Worm (Caenorhabditis elegans) whole organism, L4 larva: ENCODE data around the gene set-12.
A peak's percentile ranks its signal among the peaks of the same experiment; 100 is the strongest.

Source experiments
- F44E2.7 ChIP-seq: fragments of 200-800 bp; sonication (Bioruptor generic); IDR thresholded peaks from 2 replicates; pipeline ENCODE4 v2.1.2; 2022; ENCODE audit warnings: missing genetic modification characterization, missing compliant biosample characterization
- Y5F2A.4 ChIP-seq: fragments of 200-800 bp; sonication (Bioruptor generic); optimal IDR thresholded peaks from 2 replicates; lab custom pipeline; 2018; ENCODE audit warnings: mild to moderate bottlenecking, missing genetic modification characterization, missing compliant biosample characterization
- attf-4 ChIP-seq: sonication (generic microtip); optimal IDR thresholded peaks from 3 replicates; lab custom pipeline; 2017; ENCODE audit warnings: missing biosample characterization, missing genetic modification characterization
- ceh-32 ChIP-seq: sonication (generic microtip); optimal IDR thresholded peaks from 2 replicates; lab custom pipeline; 2016; ENCODE audit warnings: mild to moderate bottlenecking, missing genetic modification characterization, missing compliant biosample characterization; ENCODE audit not compliant: poor library complexity
- cey-2 ChIP-seq: sonication (generic microtip); optimal IDR thresholded peaks from 3 replicates; lab custom pipeline; 2017; ENCODE audit warnings: missing genetic modification characterization, mild to moderate bottlenecking, missing compliant biosample characterization, antibody characterized with exemption, borderline replicate concordance; ENCODE audit not compliant: insufficient read depth
- daf-16 ChIP-seq, 3 experiments: sonication (generic microtip); optimal IDR thresholded peaks; 2 replicates each; lab custom pipeline; 2016 to 2017; ENCODE audit warnings: missing genetic modification characterization in 3 of 3, missing genetic modification reagents in 3 of 3, mild to moderate bottlenecking in 2 of 3, missing compliant biosample characterization in 2 of 3, missing biosample characterization in 1 of 3, moderate library complexity in 1 of 3
- daf-8 ChIP-seq: fragments of 200-800 bp; sonication (Bioruptor generic); IDR thresholded peaks from 2 replicates; pipeline ENCODE4 v1.3.6; 2022; ENCODE audit warnings: missing genetic modification characterization, missing compliant biosample characterization
- dmd-6 ChIP-seq: fragments of 200-800 bp; sonication (Bioruptor generic); IDR thresholded peaks from 2 replicates; pipeline ENCODE4 v1.3.6; 2022; ENCODE audit warnings: missing genetic modification reagents, missing genetic modification characterization, missing compliant biosample characterization
- dmd-8 ChIP-seq: fragments of 200-800 bp; sonication (Bioruptor generic); IDR thresholded peaks from 2 replicates; pipeline ENCODE4 v1.3.6; 2022; ENCODE audit warnings: missing genetic modification characterization, missing compliant biosample characterization
- dpl-1 ChIP-seq: fragments of 150-350 bp; optimal IDR thresholded peaks from 2 replicates; lab custom pipeline; 2014; ENCODE audit warnings: missing biosample characterization, missing genetic modification reagents, missing genetic modification characterization
- dve-1 ChIP-seq: sonication (generic microtip); optimal IDR thresholded peaks from 2 replicates; lab custom pipeline; 2017; ENCODE audit warnings: antibody characterized with exemption, mild to moderate bottlenecking, missing genetic modification characterization, missing compliant biosample characterization; ENCODE audit not compliant: insufficient read depth
- egl-43 ChIP-seq: fragments of 200-800 bp; sonication (Bioruptor generic); IDR thresholded peaks from 2 replicates; pipeline ENCODE4 v1.3.6; 2022; ENCODE audit warnings: missing genetic modification reagents, missing genetic modification characterization, missing compliant biosample characterization
- hlh-11 ChIP-seq: fragments of 200-800 bp; sonication (Bioruptor generic); optimal IDR thresholded peaks from 2 replicates; lab custom pipeline; 2018; ENCODE audit warnings: mild to moderate bottlenecking, missing genetic modification characterization, missing compliant biosample characterization
- hlh-30 ChIP-seq: sonication (generic microtip); optimal IDR thresholded peaks from 2 replicates; lab custom pipeline; 2017; ENCODE audit warnings: antibody characterized with exemption, mild to moderate bottlenecking, missing genetic modification characterization, missing compliant biosample characterization; ENCODE audit not compliant: insufficient read depth
- hmg-1.1 ChIP-seq: fragments of 200-800 bp; sonication (Bioruptor generic); IDR thresholded peaks from 2 replicates; pipeline ENCODE4 v1.3.6; 2022; ENCODE audit warnings: missing genetic modification reagents, missing genetic modification characterization, missing compliant biosample characterization
- jun-1 ChIP-seq: fragments of 150-350 bp; optimal IDR thresholded peaks from 2 replicates; lab custom pipeline; 2014; ENCODE audit warnings: missing biosample characterization, missing genetic modification reagents, missing genetic modification characterization
- lim-7 ChIP-seq: fragments of 200-800 bp; sonication (Bioruptor generic); IDR thresholded peaks from 2 replicates; pipeline ENCODE4 v1.3.6; 2022; ENCODE audit warnings: missing genetic modification characterization, missing compliant biosample characterization
- lin-13 ChIP-seq: fragments of 150-350 bp; optimal IDR thresholded peaks from 2 replicates; lab custom pipeline; 2014; ENCODE audit warnings: missing biosample characterization, missing genetic modification reagents, missing genetic modification characterization
- lin-29 ChIP-seq: fragments of 200-800 bp; sonication (Bioruptor generic); IDR thresholded peaks from 2 replicates; pipeline ENCODE4 v1.3.6; 2022; ENCODE audit warnings: missing genetic modification reagents, missing genetic modification characterization, missing compliant biosample characterization
- lin-38 ChIP-seq: fragments of 200-800 bp; sonication (Bioruptor generic); IDR thresholded peaks from 2 replicates; pipeline ENCODE4 v1.3.6; 2022; ENCODE audit warnings: missing genetic modification reagents, missing genetic modification characterization, missing compliant biosample characterization
- lin-39 ChIP-seq: fragments of 150-350 bp; optimal IDR thresholded peaks from 2 replicates; lab custom pipeline; 2014; ENCODE audit warnings: missing biosample characterization, missing genetic modification reagents, missing genetic modification characterization
- lsy-2 ChIP-seq, 2 experiments: fragments of 150-350 bp in 1 of 2; sonication (generic microtip) in 1 of 2; optimal IDR thresholded peaks; 2 replicates each; lab custom pipeline; 2014 to 2017; ENCODE audit warnings: missing biosample characterization in 2 of 2, missing genetic modification characterization in 2 of 2
- mep-1 ChIP-seq: fragments of 150-350 bp; sonication (generic microtip); optimal IDR thresholded peaks from 3 replicates; lab custom pipeline; 2014; ENCODE audit warnings: missing biosample characterization, missing genetic modification characterization
- mes-2 ChIP-seq: sonication (generic microtip); optimal IDR thresholded peaks from 2 replicates; lab custom pipeline; 2016; ENCODE audit warnings: missing genotype, mild to moderate bottlenecking, missing genetic modification characterization, missing compliant biosample characterization; ENCODE audit not compliant: poor library complexity, severe bottlenecking
- mxl-2 ChIP-seq: fragments of 200-800 bp; sonication (Bioruptor generic); conservative IDR thresholded peaks from 2 replicates; pipeline ENCODE4 v1.3.6; 2022; ENCODE audit warnings: missing genetic modification reagents, missing genetic modification characterization, missing compliant biosample characterization
- nhr-237 ChIP-seq: sonication (generic microtip); optimal IDR thresholded peaks from 2 replicates; lab custom pipeline; 2017; ENCODE audit warnings: missing biosample characterization, missing genetic modification characterization
- nhr-41 ChIP-seq: fragments of 200-800 bp; sonication (Bioruptor generic); IDR thresholded peaks from 2 replicates; pipeline ENCODE4 v1.3.6; 2022; ENCODE audit warnings: missing genetic modification reagents, missing genetic modification characterization, missing compliant biosample characterization
- nhr-6 ChIP-seq: fragments of 150-350 bp; optimal IDR thresholded peaks from 2 replicates; lab custom pipeline; 2014; ENCODE audit warnings: missing biosample characterization, missing genetic modification characterization
- nhr-76 ChIP-seq: fragments of 150-350 bp; optimal IDR thresholded peaks from 2 replicates; lab custom pipeline; 2014; ENCODE audit warnings: missing biosample characterization, missing genetic modification characterization
- nhr-77 ChIP-seq: fragments of 150-350 bp; optimal IDR thresholded peaks from 2 replicates; lab custom pipeline; 2014; ENCODE audit warnings: missing biosample characterization, missing genetic modification characterization
- pha-4 ChIP-seq, 2 experiments: fragments of 150-350 bp in 1 of 2; fragments of 200-800 bp in 1 of 2; sonication (Bioruptor generic) in 1 of 2; IDR thresholded peaks in 1 of 2; optimal IDR thresholded peaks in 1 of 2; 2 replicates each; pipeline versions ENCODE4 v1.3.6 to Lab custom; 2014 to 2022; ENCODE audit warnings: missing genetic modification characterization in 2 of 2, missing genetic modification reagents in 2 of 2, missing biosample characterization in 1 of 2, missing compliant biosample characterization in 1 of 2
- php-3 ChIP-seq: fragments of 200-800 bp; sonication (Bioruptor generic); IDR thresholded peaks from 2 replicates; pipeline ENCODE4 v1.3.6; 2022; ENCODE audit warnings: missing genetic modification reagents, missing genetic modification characterization, missing compliant biosample characterization
- pqm-1 ChIP-seq: sonication (generic microtip); optimal IDR thresholded peaks from 2 replicates; lab custom pipeline; 2017; ENCODE audit warnings: missing biosample characterization, missing genetic modification characterization
- rbr-2 ChIP-seq: sonication (generic microtip); optimal IDR thresholded peaks from 2 replicates; lab custom pipeline; 2016; ENCODE audit warnings: missing genotype, missing genetic modification characterization, missing compliant biosample characterization
- saeg-2 ChIP-seq: fragments of 200-800 bp; sonication (Bioruptor generic); IDR thresholded peaks from 2 replicates; pipeline ENCODE4 v1.3.6; 2022; ENCODE audit warnings: missing genetic modification reagents, missing genetic modification characterization, missing compliant biosample characterization
- skn-1 ChIP-seq: fragments of 150-350 bp; optimal IDR thresholded peaks from 2 replicates; lab custom pipeline; 2014; ENCODE audit warnings: missing biosample characterization, missing genetic modification characterization
- tra-1 ChIP-seq: fragments of 200-800 bp; sonication (Bioruptor generic); IDR thresholded peaks from 2 replicates; pipeline ENCODE4 v1.3.6; 2022; ENCODE audit warnings: missing genetic modification reagents, missing genetic modification characterization, missing compliant biosample characterization
- unc-39 ChIP-seq: sonication (generic microtip); optimal IDR thresholded peaks from 2 replicates; lab custom pipeline; 2017; ENCODE audit warnings: missing biosample characterization, missing genetic modification characterization
- unc-62 ChIP-seq, 3 experiments: fragments of 150-350 bp in 1 of 3; sonication (generic microtip); optimal IDR thresholded peaks in 2 of 3; peaks in 1 of 3; 1 replicate in 1 of 3; 2 replicates in 2 of 3; lab custom pipeline; 2014 to 2017; ENCODE audit warnings: missing biosample characterization in 3 of 3, missing genetic modification characterization in 3 of 3, missing genetic modification reagents in 3 of 3, missing genotype in 1 of 3
- zfp-2 ChIP-seq: sonication (generic microtip); optimal IDR thresholded peaks from 2 replicates; lab custom pipeline; 2016; ENCODE audit warnings: mild to moderate bottlenecking, missing genetic modification characterization, missing compliant biosample characterization
- ztf-7 ChIP-seq: fragments of 150-350 bp; optimal IDR thresholded peaks from 2 replicates; lab custom pipeline; 2014; ENCODE audit warnings: missing biosample characterization, missing genetic modification characterization

The set-12 gene

DNA sequence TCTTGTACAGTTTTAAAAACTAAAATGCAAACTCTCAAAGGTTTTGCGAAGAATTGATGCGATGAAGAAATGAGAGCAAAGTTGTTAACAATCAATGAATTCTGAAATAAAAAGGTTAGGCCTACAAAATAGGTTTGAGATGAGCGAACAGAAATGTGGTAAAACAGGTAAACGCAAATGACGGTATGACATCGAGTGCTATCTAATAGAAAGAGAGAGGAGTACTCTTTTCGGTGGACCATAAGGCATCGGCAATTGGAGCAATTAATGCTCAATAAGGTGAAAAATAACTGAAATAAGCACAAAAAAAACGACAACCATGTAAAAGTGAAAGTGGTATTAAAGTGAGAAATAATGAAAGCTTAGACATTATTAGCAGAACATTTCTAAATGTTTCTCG is at the start of gene set-12:
TSS of gene set-12 (minus strand) at position 101 of the 400 bp plus-strand sequence.
- TF ChIP-seq unc-62 (GFP tag; optimal IDR thresholded peaks at IDR 0.05 in 1 of 2; lab: Kevin White, UChicago) (peak in 1 of 2 experiments; percentile 17), unc-62 (tag; optimal IDR thresholded peaks at IDR 0.05; lab: Kevin White, UChicago) (no peak), ceh-32 (tag; lab: Kevin White, UChicago) (no peak)

DNA sequence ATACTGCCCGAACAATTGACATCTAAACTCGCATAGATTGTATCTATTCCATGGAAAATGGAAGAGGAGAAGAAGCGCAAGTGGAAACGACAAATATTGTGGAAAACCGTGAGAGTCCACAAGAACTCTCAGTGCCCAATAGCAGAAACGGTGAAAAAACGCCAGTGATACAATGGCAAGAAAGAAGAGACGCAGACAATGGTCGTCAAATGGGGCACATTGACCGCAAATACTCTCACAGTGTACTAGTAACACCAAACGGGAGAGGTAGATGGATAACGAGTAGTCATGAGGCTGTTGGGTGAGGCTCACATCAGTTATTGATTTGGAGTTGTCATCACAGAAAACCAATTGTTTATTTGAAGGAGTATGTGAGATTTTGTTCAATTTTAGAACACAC is 46.3 kb upstream of the set-12 start, which contains the start of gene ZK154.4:
TSS of gene ZK154.4 (minus strand) at position 27 of the 400 bp plus-strand sequence.
- TF ChIP-seq saeg-2 (GFP tag; lab: Robert Waterston, UW) (no peak), attf-4 (tag; lab: Kevin White, UChicago) (no peak), daf-16 (GFP tag; optimal IDR thresholded peaks at IDR 0.05; lab: Kevin White, UChicago) (no peak), daf-16 (tag; optimal IDR thresholded peaks at IDR 0.05; lab: Kevin White, UChicago) (peak; percentile 23), dpl-1 (GFP tag; lab: Kevin White, UChicago) (peak; percentile 43), mep-1 (tag; lab: Kevin White, UChicago) (peak; percentile 60), F44E2.7 (GFP tag; lab: Robert Waterston, UW) (no peak), mxl-2 (GFP tag; lab: Robert Waterston, UW) (no peak), hlh-11 (peak; percentile 44), mes-2 (peak; percentile 64), tra-1 (GFP tag; lab: Robert Waterston, UW) (no peak), zfp-2 (no peak), dve-1 (tag; lab: Kevin White, UChicago) (peak; percentile 58), cey-2 (tag; lab: Kevin White, UChicago) (no peak), lin-39 (no peak), nhr-41 (GFP tag; lab: Robert Waterston, UW) (no peak), Y5F2A.4 (GFP tag; lab: Kevin White, UChicago) (no peak), unc-62 (GFP tag; optimal IDR thresholded peaks at IDR 0.05 in 1 of 2; lab: Kevin White, UChicago) (peak in 1 of 2 experiments; percentile 94), unc-62 (tag; optimal IDR thresholded peaks at IDR 0.05; lab: Kevin White, UChicago) (no peak), dmd-8 (GFP tag; lab: Robert Waterston, UW) (no peak), pqm-1 (tag; lab: Kevin White, UChicago) (no peak), nhr-237 (tag; lab: Kevin White, UChicago) (no peak), nhr-77 (peak; percentile 24), egl-43 (GFP tag; lab: Robert Waterston, UW) (peak; percentile 33; the same call in 1 of the 2 replicates), pha-4 (GFP tag; IDR thresholded peaks at IDR 0.05; lab: Robert Waterston, UW) (no peak), pha-4 (tag; optimal IDR thresholded peaks at IDR 0.05; lab: Kevin White, UChicago) (peak; percentile 87), dmd-6 (GFP tag; lab: Robert Waterston, UW) (0 out of 2 replicates have a peak, but pooled peaks have one; percentile 20), lim-7 (no peak), nhr-6 (tag; lab: Kevin White, UChicago) (peak; percentile 60), hmg-1.1 (peak; percentile 55), skn-1 (tag; lab: Kevin White, UChicago) (no peak), daf-8 (GFP tag; lab: Robert Waterston, UW) (no peak), lsy-2 (tag; optimal IDR thresholded peaks at IDR 0.05; lab: Kevin White, UChicago) (peak in 1 of 2 experiments; percentile 63), jun-1 (tag; lab: Kevin White, UChicago) (peak; percentile 34), unc-39 (tag; lab: Kevin White, UChicago) (no peak), hlh-30 (tag; lab: Kevin White, UChicago) (peak; percentile 82), lin-29 (no peak), ztf-7 (no peak), rbr-2 (peak; percentile 50), php-3 (GFP tag; lab: Robert Waterston, UW) (no peak), lin-13 (GFP tag; lab: Kevin White, UChicago) (no peak), lin-38 (GFP tag; lab: Robert Waterston, UW) (no peak), nhr-76 (tag; lab: Kevin White, UChicago) (no peak)
